Worm (Caenorhabditis elegans): ENCODE data around the gene istr-1.

ce11 chrV:12670607-12671006, 27.1 kb upstream of the istr-1 start, which contains the start of gene srx-116:
- TF ChIP-seq pqm-1 (tag; optimal IDR thresholded peaks at IDR 0.05) (no peak), zfp-3 (GFP tag; conservative IDR thresholded peaks at IDR 0.05) (no peak), zip-2 (tag; optimal IDR thresholded peaks at IDR 0.05) (no peak), R02D3.7 (tag; optimal IDR thresholded peaks at IDR 0.05) (no peak), F26F4.8 (GFP tag; conservative IDR thresholded peaks at IDR 0.05) (no peak), lir-3 (tag; optimal IDR thresholded peaks at IDR 0.05) (no peak), zfp-2 (tag; optimal IDR thresholded peaks at IDR 0.05) (no peak)
